Fruit fly (Drosophila melanogaster) Kc167 (cell line): Measurements from ENCODE around the gene mRpL36.

Source experiments
- Myc ChIP-seq: fragments of >200 bp; optimal IDR thresholded peaks from 2 replicates; lab custom pipeline; 2017; ENCODE audit warnings: missing external identifiers
- Sin3A ChIP-seq: fragments of >200 bp; optimal IDR thresholded peaks from 2 replicates; lab custom pipeline; 2018; ENCODE audit warnings: missing external identifiers
- insv ChIP-seq: fragments of >200 bp; optimal IDR thresholded peaks from 3 replicates; lab custom pipeline; 2018; ENCODE audit warnings: missing external identifiers
- psq ChIP-seq: fragments of >200 bp; optimal IDR thresholded peaks from 2 replicates; lab custom pipeline; 2017; ENCODE audit warnings: missing external identifiers

dm6 chr3L:8097101-8097500 is 27.8 kb downstream of the mRpL36 start:
- TF ChIP-seq psq (no peak), insv (lab: Kevin White, UChicago) (no peak), Sin3A (no peak), Myc (lab: Kevin White, UChicago) (no peak)
